Fruit fly (Drosophila melanogaster) whole organism, embryonic: ENCODE results near the gene Rab19.

Experiments
- Ada2b ChIP-seq: fragments of 200-800 bp; sonication (Bioruptor generic); IDR thresholded peaks from 2 replicates; pipeline ENCODE4 v1.3.6; 2022; ENCODE audit warnings: missing biosample characterization, missing genetic modification characterization
- Atf3 ChIP-seq: fragments of 200-800 bp; sonication (Bioruptor generic); optimal IDR thresholded peaks from 3 replicates; lab custom pipeline; 2016; ENCODE audit warnings: missing biosample characterization, missing genetic modification characterization
- CG10147 ChIP-seq: fragments of 200-800 bp; sonication (Bioruptor generic); optimal IDR thresholded peaks from 2 replicates; lab custom pipeline; 2019; ENCODE audit warnings: missing biosample characterization, mild to moderate bottlenecking, missing genetic modification characterization, moderate library complexity
- CG12155 ChIP-seq: fragments of 200-800 bp; sonication (Bioruptor generic); optimal IDR thresholded peaks from 3 replicates; lab custom pipeline; 2016; ENCODE audit warnings: missing biosample characterization, missing genetic modification characterization
- CG12299 ChIP-seq: fragments of 200-800 bp; sonication (Bioruptor generic); optimal IDR thresholded peaks from 2 replicates; lab custom pipeline; 2018; ENCODE audit warnings: missing biosample characterization, mild to moderate bottlenecking, missing genetic modification characterization
- CG12659 ChIP-seq: fragments of 200-800 bp; sonication (Bioruptor generic); optimal IDR thresholded peaks from 3 replicates; lab custom pipeline; 2017; ENCODE audit warnings: mild to moderate bottlenecking, missing biosample characterization, missing genetic modification reagents, missing genetic modification characterization
- CG15601 ChIP-seq: fragments of 200-800 bp; sonication (Bioruptor generic); optimal IDR thresholded peaks from 3 replicates; lab custom pipeline; 2019; ENCODE audit warnings: missing biosample characterization, mild to moderate bottlenecking, missing genetic modification characterization, moderate library complexity
- CG17385 ChIP-seq: fragments of 200-800 bp; sonication (Bioruptor generic); optimal IDR thresholded peaks from 3 replicates; lab custom pipeline; 2018; ENCODE audit warnings: missing biosample characterization, mild to moderate bottlenecking, missing genetic modification characterization
- CG31224 ChIP-seq: fragments of 200-800 bp; sonication (Bioruptor generic); IDR thresholded peaks from 2 replicates; pipeline ENCODE4 v1.3.6; 2022; ENCODE audit warnings: missing biosample characterization, missing genetic modification characterization
- CG42726 ChIP-seq: fragments of 200-800 bp; sonication (Bioruptor generic); IDR thresholded peaks from 2 replicates; pipeline ENCODE4 v1.3.6; 2022; ENCODE audit warnings: missing biosample characterization, missing genetic modification characterization; ENCODE audit not compliant: partially characterized antibody
- CG5180 ChIP-seq: fragments of 200-800 bp; sonication (Bioruptor generic); optimal IDR thresholded peaks from 3 replicates; lab custom pipeline; 2017; ENCODE audit warnings: missing biosample characterization, missing genetic modification characterization, mild to moderate bottlenecking, moderate library complexity, missing genetic modification reagents
- CG7372 ChIP-seq: fragments of 200-800 bp; sonication (Bioruptor generic); IDR thresholded peaks from 2 replicates; pipeline ENCODE4 v1.3.6; 2022; ENCODE audit warnings: missing biosample characterization, missing genetic modification characterization
- CHES-1-like ChIP-seq: fragments of 200-800 bp; sonication (Bioruptor generic); optimal IDR thresholded peaks from 2 replicates; lab custom pipeline; 2016; ENCODE audit warnings: missing biosample characterization, missing genetic modification characterization
- CkIIα-i1 ChIP-seq: fragments of 200-800 bp; sonication (Bioruptor generic); IDR thresholded peaks from 2 replicates; pipeline ENCODE4 v1.3.6; 2022; ENCODE audit warnings: missing biosample characterization, missing genetic modification characterization
- CoRest ChIP-seq: fragments of 200-800 bp; sonication (Bioruptor generic); optimal IDR thresholded peaks from 3 replicates; lab custom pipeline; 2018; ENCODE audit warnings: missing biosample characterization, mild to moderate bottlenecking, missing genetic modification characterization, moderate library complexity
- Dip3 ChIP-seq: fragments of 200-800 bp; sonication (Bioruptor generic); optimal IDR thresholded peaks from 3 replicates; lab custom pipeline; 2016; ENCODE audit warnings: missing biosample characterization, missing genetic modification characterization
- Doc2 ChIP-seq: fragments of 200-800 bp; sonication (Bioruptor generic); IDR thresholded peaks from 2 replicates; pipeline ENCODE4 v1.3.6; 2022; ENCODE audit warnings: missing biosample characterization, missing genetic modification characterization
- Doc3 ChIP-seq: fragments of 200-800 bp; sonication (Bioruptor generic); IDR thresholded peaks from 3 replicates; pipeline ENCODE4 v1.3.6; 2022; ENCODE audit warnings: missing biosample characterization, missing genetic modification characterization; ENCODE audit not compliant: partially characterized antibody
- Dp ChIP-seq: fragments of 200-800 bp; sonication (Bioruptor generic); optimal IDR thresholded peaks from 2 replicates; lab custom pipeline; 2018; ENCODE audit warnings: missing biosample characterization, mild to moderate bottlenecking, missing genetic modification characterization, moderate library complexity
- Dref ChIP-seq: fragments of 200-800 bp; sonication (Bioruptor generic); IDR thresholded peaks from 2 replicates; pipeline ENCODE4 v1.3.6; 2022; ENCODE audit warnings: missing biosample characterization, missing genetic modification characterization
- E2f1 ChIP-seq: fragments of 200-800 bp; sonication (Bioruptor generic); IDR thresholded peaks from 2 replicates; pipeline ENCODE4 v1.3.6; 2022; ENCODE audit warnings: missing biosample characterization, missing genetic modification characterization
- Elba2 ChIP-seq: fragments of 200-800 bp; sonication (Bioruptor generic); optimal IDR thresholded peaks from 3 replicates; lab custom pipeline; 2016; ENCODE audit warnings: missing biosample characterization, missing genetic modification characterization
- HHEX ChIP-seq: fragments of 200-800 bp; sonication (Bioruptor generic); optimal IDR thresholded peaks from 3 replicates; lab custom pipeline; 2017; ENCODE audit warnings: missing biosample characterization, mild to moderate bottlenecking, missing genetic modification characterization, missing genetic modification reagents
- Kr ChIP-seq: fragments of 200-800 bp; sonication (Bioruptor generic); optimal IDR thresholded peaks from 2 replicates; lab custom pipeline; 2017; ENCODE audit warnings: missing biosample characterization, mild to moderate bottlenecking, missing genetic modification characterization
- Mes4 ChIP-seq: fragments of 200-800 bp; sonication (Bioruptor generic); optimal IDR thresholded peaks from 2 replicates; lab custom pipeline; 2016; ENCODE audit warnings: missing biosample characterization, missing genetic modification characterization
- Mrtf ChIP-seq: fragments of 200-800 bp; sonication (Bioruptor generic); IDR thresholded peaks from 3 replicates; pipeline ENCODE4 v1.3.6; 2022; ENCODE audit warnings: missing biosample characterization, missing genetic modification characterization
- NC2α ChIP-seq: fragments of 200-800 bp; sonication (Bioruptor generic); optimal IDR thresholded peaks from 2 replicates; lab custom pipeline; 2016; ENCODE audit warnings: missing biosample characterization, missing genetic modification characterization
- Oli ChIP-seq: fragments of 200-800 bp; sonication (Bioruptor generic); optimal IDR thresholded peaks from 2 replicates; lab custom pipeline; 2018; ENCODE audit warnings: missing biosample characterization, mild to moderate bottlenecking, missing genetic modification characterization, moderate library complexity
- Spps ChIP-seq: fragments of 200-800 bp; sonication (Bioruptor generic); optimal IDR thresholded peaks from 2 replicates; lab custom pipeline; 2018; ENCODE audit warnings: missing biosample characterization, mild to moderate bottlenecking, missing genetic modification characterization
- Usf ChIP-seq: fragments of 200-800 bp; sonication (Bioruptor generic); optimal IDR thresholded peaks from 2 replicates; lab custom pipeline; 2017; ENCODE audit warnings: missing genotype, missing biosample characterization, missing genetic modification characterization
- Xbp1 ChIP-seq: fragments of 200-800 bp; sonication (Bioruptor generic); optimal IDR thresholded peaks from 3 replicates; lab custom pipeline; 2016; ENCODE audit warnings: missing biosample characterization, mild to moderate bottlenecking, missing genetic modification characterization
- bsh ChIP-seq, 2 experiments: fragments of 200-800 bp; sonication (Bioruptor generic); optimal IDR thresholded peaks; 2 replicates each; lab custom pipeline; 2017 to 2018; ENCODE audit warnings: mild to moderate bottlenecking in 2 of 2, missing biosample characterization in 2 of 2, missing genetic modification characterization in 2 of 2, moderate library complexity in 1 of 2
- chm ChIP-seq: fragments of 200-800 bp; sonication (Bioruptor generic); IDR thresholded peaks from 2 replicates; pipeline ENCODE4 v1.3.6; 2022; ENCODE audit warnings: missing biosample characterization, missing genetic modification characterization
- dysf ChIP-seq: fragments of 200-800 bp; sonication (Bioruptor generic); IDR thresholded peaks from 3 replicates; pipeline ENCODE4 v1.3.6; 2022; ENCODE audit warnings: missing biosample characterization, missing genetic modification characterization
- esg ChIP-seq: fragments of 200-800 bp; sonication (Bioruptor generic); conservative IDR thresholded peaks from 2 replicates; pipeline ENCODE4 v1.3.6; 2022; ENCODE audit warnings: missing biosample characterization, missing genetic modification characterization
- fd3F ChIP-seq: fragments of 200-800 bp; sonication (Bioruptor generic); optimal IDR thresholded peaks from 2 replicates; lab custom pipeline; 2018; ENCODE audit warnings: missing biosample characterization, mild to moderate bottlenecking, missing genetic modification characterization, moderate library complexity
- gcm ChIP-seq: fragments of 200-800 bp; sonication (Bioruptor generic); optimal IDR thresholded peaks from 2 replicates; lab custom pipeline; 2019; ENCODE audit warnings: missing biosample characterization, mild to moderate bottlenecking, missing genetic modification characterization, moderate library complexity
- hkb ChIP-seq, 2 experiments: fragments of 200-800 bp in 1 of 2; fragments of >200 bp in 1 of 2; sonication (Bioruptor generic) in 1 of 2; IDR thresholded peaks in 1 of 2; optimal IDR thresholded peaks in 1 of 2; 2 replicates each; pipeline versions ENCODE4 v1.3.6 to Lab custom; 2017 to 2022; ENCODE audit warnings: missing biosample characterization in 1 of 2, missing genetic modification characterization in 1 of 2
- jing ChIP-seq: fragments of 200-800 bp; sonication (Bioruptor generic); optimal IDR thresholded peaks from 2 replicates; lab custom pipeline; 2018; ENCODE audit warnings: missing biosample characterization, mild to moderate bottlenecking, missing genetic modification characterization
- nerfin-1 ChIP-seq: fragments of 200-800 bp; sonication (Bioruptor generic); optimal IDR thresholded peaks from 3 replicates; lab custom pipeline; 2019; ENCODE audit warnings: missing biosample characterization, mild to moderate bottlenecking, missing genetic modification characterization, moderate library complexity
- oc ChIP-seq: fragments of 200-800 bp; sonication (Bioruptor generic); optimal IDR thresholded peaks from 2 replicates; lab custom pipeline; 2018; ENCODE audit warnings: missing biosample characterization, mild to moderate bottlenecking, missing genetic modification characterization, moderate library complexity
- pan ChIP-seq, 4 experiments: fragments of >200 bp in 3 of 4; fragments of 200-800 bp in 1 of 4; sonication (Bioruptor generic) in 1 of 4; optimal IDR thresholded peaks in 3 of 4; IDR thresholded peaks in 1 of 4; 2 replicates each; pipeline versions ENCODE4 v1.3.6 to Lab custom; 2017 to 2022; ENCODE audit warnings: missing biosample characterization in 2 of 4, missing genetic modification characterization in 2 of 4, mixed read lengths in 1 of 4
- row ChIP-seq: fragments of 200-800 bp; sonication (Bioruptor generic); IDR thresholded peaks from 3 replicates; pipeline ENCODE4 v1.3.6; 2022; ENCODE audit warnings: missing biosample characterization, missing genetic modification characterization
- seq ChIP-seq: fragments of 200-800 bp; sonication (Bioruptor generic); IDR thresholded peaks from 2 replicates; pipeline ENCODE4 v1.3.6; 2022; ENCODE audit warnings: missing biosample characterization, missing genetic modification characterization
- sima ChIP-seq: fragments of 200-800 bp; sonication (Bioruptor generic); optimal IDR thresholded peaks from 2 replicates; lab custom pipeline; 2016; ENCODE audit warnings: missing biosample characterization, missing genetic modification characterization
- trem ChIP-seq: fragments of 200-800 bp; optimal IDR thresholded peaks from 3 replicates; lab custom pipeline; 2019; ENCODE audit warnings: missing biosample characterization, mild to moderate bottlenecking, missing genetic modification characterization, moderate library complexity
- tup ChIP-seq: fragments of 200-800 bp; sonication (Bioruptor generic); optimal IDR thresholded peaks from 2 replicates; lab custom pipeline; 2016; ENCODE audit warnings: missing biosample characterization, mild to moderate bottlenecking, missing genetic modification characterization, moderate library complexity

The Rab19 gene

DNA sequence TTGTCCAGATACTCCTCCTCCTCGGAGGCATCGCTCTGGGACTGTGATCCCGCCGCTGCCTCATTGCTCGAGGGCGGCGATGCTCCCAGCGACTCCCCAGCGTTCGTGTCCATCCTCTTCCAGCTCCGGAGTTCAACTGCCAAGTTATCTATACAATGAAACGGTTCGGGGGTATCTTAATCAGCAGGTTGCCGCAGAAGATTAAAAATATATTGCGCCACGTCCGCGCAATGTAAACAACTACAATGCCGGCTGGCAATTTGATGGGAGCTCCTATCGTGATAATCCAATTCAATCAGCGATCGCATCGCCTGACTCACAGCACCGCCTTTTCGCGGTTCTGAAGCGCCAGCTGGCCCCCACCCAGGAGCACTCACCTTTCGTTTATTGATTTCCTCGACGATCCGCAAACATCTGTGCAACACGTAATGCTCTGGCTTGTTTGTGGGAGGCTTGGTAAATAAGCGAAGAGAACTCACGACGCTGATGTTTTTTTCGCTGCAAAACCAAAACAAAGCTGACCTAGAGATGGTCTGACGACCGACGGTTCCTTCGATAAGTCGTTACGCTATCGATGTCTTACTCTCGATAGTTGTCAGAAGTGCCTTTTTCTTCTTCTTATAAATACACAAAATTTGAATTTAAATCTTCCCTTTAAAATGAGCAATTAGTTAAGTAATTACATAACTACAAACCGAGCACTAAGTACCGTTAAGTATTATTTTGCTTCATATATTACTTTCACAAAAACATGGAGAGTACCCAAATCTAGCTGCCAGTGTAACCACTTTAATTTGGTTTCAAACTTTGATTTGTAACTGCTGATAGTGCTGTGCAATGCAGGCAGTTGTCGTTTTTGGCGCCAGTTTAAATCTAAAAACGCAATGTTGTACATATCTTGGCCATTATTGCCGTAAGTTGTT is 7.2 kb upstream of the Rab19 start, which contains the start of gene cert (continued):
- peak; percentile 80; the same call in 1 of the 2 replicates for TF ChIP-seq CG42726 (GFP tag; lab: Robert Waterston, UW)
- TF ChIP-seq CG15601 (tag; lab: Kevin White, UChicago), result no peak
- no peak for TF ChIP-seq Mrtf
- TF ChIP-seq Dip3 (GFP tag; lab: Kevin White, UChicago), result peak; percentile 22
- TF ChIP-seq Spps, result no peak
- no peak for TF ChIP-seq CG12299 (tag; lab: Kevin White, UChicago)
- TF ChIP-seq Atf3, result no peak
- TF ChIP-seq Usf (GFP tag; lab: Kevin White, UChicago), result no peak
- peak; percentile 16 for TF ChIP-seq CG12155
- TF ChIP-seq nerfin-1 (tag; lab: Kevin White, UChicago), result no peak
- TF ChIP-seq jing (GFP tag; lab: Kevin White, UChicago), result no peak
- TF ChIP-seq Elba2 (GFP tag; lab: Kevin White, UChicago), result no peak
- no peak for TF ChIP-seq tup (GFP tag; lab: Kevin White, UChicago)
- no peak for TF ChIP-seq CG10147
- no peak for TF ChIP-seq oc
- peak; percentile 18 for TF ChIP-seq Xbp1
- TF ChIP-seq hkb (optimal IDR thresholded peaks at IDR 0.05; lab: Kevin White, UChicago), result peak; percentile 77
- TF ChIP-seq hkb (GFP tag; IDR thresholded peaks at IDR 0.05; lab: Robert Waterston, UW), result no peak
- peak; percentile 42 for TF ChIP-seq CHES-1-like (GFP tag; lab: Kevin White, UChicago)
- TF ChIP-seq Kr (GFP tag; lab: Kevin White, UChicago), result no peak
- peak; percentile 69 for TF ChIP-seq CG12659 (GFP tag; lab: Kevin White, UChicago)
- TF ChIP-seq CG31224 (GFP tag; lab: Robert Waterston, UW), result no peak
- no peak for TF ChIP-seq HHEX (GFP tag; lab: Kevin White, UChicago)
- TF ChIP-seq E2f1 (GFP tag; lab: Robert Waterston, UW), result no peak
- TF ChIP-seq CkIIα-i1 (GFP tag; lab: Robert Waterston, UW), result no peak
- TF ChIP-seq Oli, result no peak
- TF ChIP-seq dysf (GFP tag; lab: Robert Waterston, UW), result no peak
- TF ChIP-seq Doc2 (GFP tag; lab: Robert Waterston, UW), result no peak
- no peak for TF ChIP-seq CG5180 (GFP tag; lab: Kevin White, UChicago)
- TF ChIP-seq pan (optimal IDR thresholded peaks at IDR 0.05; lab: Kevin White, UChicago), result no peak
- TF ChIP-seq pan (GFP tag; optimal IDR thresholded peaks at IDR 0.05 in 1 of 2, IDR thresholded peaks at IDR 0.05 in 1 of 2), result no peak
- no peak for TF ChIP-seq NC2α
- TF ChIP-seq Doc3 (GFP tag; lab: Robert Waterston, UW), result peak; percentile 86
- TF ChIP-seq Dref (GFP tag; lab: Robert Waterston, UW), result peak; percentile 91
- TF ChIP-seq CG7372 (GFP tag; lab: Robert Waterston, UW), result no peak
- peak; percentile 33 for TF ChIP-seq CoRest (tag; lab: Kevin White, UChicago)
- TF ChIP-seq trem (tag; lab: Kevin White, UChicago), result peak; percentile 60
- TF ChIP-seq row (GFP tag; lab: Robert Waterston, UW), result peak; percentile 53
- TF ChIP-seq sima (GFP tag; lab: Kevin White, UChicago), result no peak
- no peak for TF ChIP-seq gcm
- TF ChIP-seq Mes4 (GFP tag; lab: Kevin White, UChicago), result no peak
- TF ChIP-seq seq (GFP tag; lab: Robert Waterston, UW), result no peak
- TF ChIP-seq bsh (GFP tag; optimal IDR thresholded peaks at IDR 0.05; lab: Kevin White, UChicago), result no peak
- TF ChIP-seq CG17385 (GFP tag; lab: Kevin White, UChicago), result peak; percentile 96
- TF ChIP-seq Ada2b, result no peak
- 0 out of 2 replicates have a peak, but pooled peaks have one; percentile 14 for TF ChIP-seq chm
- no peak for TF ChIP-seq esg (GFP tag; lab: Robert Waterston, UW)
- peak; percentile 87 for TF ChIP-seq Dp
- TF ChIP-seq fd3F (GFP tag; lab: Kevin White, UChicago), result no peak
